Worm (Caenorhabditis elegans): Measurements from ENCODE around the gene srg-11.

ce11 chrIII:4703932-4704454 lies 24.2 kb downstream of the srg-11 start, which contains the start of the genes clp-2 and mrpl-16:
- TF ChIP-seq ces-1 (GFP tag; optimal IDR thresholded peaks at IDR 0.05) (no peak), jun-1 (tag; optimal IDR thresholded peaks at IDR 0.05) (no peak), pqm-1 (tag; optimal IDR thresholded peaks at IDR 0.05) (no peak), C34B4.2 (tag; optimal IDR thresholded peaks at IDR 0.05) (no peak), fkh-10 (GFP tag; optimal IDR thresholded peaks at IDR 0.05) (no peak), unc-62 (GFP tag; optimal IDR thresholded peaks at IDR 0.05) (no peak), tbx-2 (tag; optimal IDR thresholded peaks at IDR 0.05) (no peak)
